Worm (Caenorhabditis elegans): ENCODE results near the gene str-232.

ce11 chrV:16060135-16060534 is 44.6 kb upstream of the str-232 start, which contains the start of gene F14H3.15:
- TF ChIP-seq ama-1 (optimal IDR thresholded peaks at IDR 0.05), result no peak
- no peak for TF ChIP-seq flt-1 (GFP tag; IDR thresholded peaks at IDR 0.05)
